Worm (Caenorhabditis elegans) whole organism, L2 larva: ENCODE data around the gene C18A3.7.
A peak's percentile ranks its signal among the peaks of the same experiment; 100 is the strongest.

ENCODE experiments used
- C34F6.9 ChIP-seq: fragments of 150-350 bp; optimal IDR thresholded peaks from 2 replicates; lab custom pipeline; 2014; ENCODE audit warnings: missing biosample characterization, missing genetic modification characterization
- F13H6.1 ChIP-seq: sonication (generic microtip); optimal IDR thresholded peaks from 2 replicates; lab custom pipeline; 2016; ENCODE audit warnings: missing genetic modification characterization, missing compliant biosample characterization
- R02D3.7 ChIP-seq: fragments of 150-350 bp; optimal IDR thresholded peaks from 2 replicates; lab custom pipeline; 2014; ENCODE audit warnings: missing biosample characterization, missing genetic modification characterization
- ZK546.5 ChIP-seq: sonication (generic microtip); optimal IDR thresholded peaks from 2 replicates; lab custom pipeline; 2017; ENCODE audit warnings: missing biosample characterization, missing genetic modification characterization
- alr-1 ChIP-seq: fragments of 150-350 bp; optimal IDR thresholded peaks from 2 replicates; lab custom pipeline; 2014; ENCODE audit warnings: missing biosample characterization, missing genetic modification characterization
- aly-2 ChIP-seq: fragments of 150-350 bp; optimal IDR thresholded peaks from 2 replicates; lab custom pipeline; 2014; ENCODE audit warnings: missing biosample characterization, missing genetic modification characterization
- ama-1 ChIP-seq: fragments of 150-350 bp; optimal IDR thresholded peaks from 2 replicates; lab custom pipeline; 2018; ENCODE audit warnings: inconsistent platforms
- blmp-1 ChIP-seq: sonication (generic microtip); optimal IDR thresholded peaks from 2 replicates; lab custom pipeline; 2017; ENCODE audit warnings: missing genetic modification characterization, mild to moderate bottlenecking, missing compliant biosample characterization, antibody characterized with exemption, moderate library complexity; ENCODE audit not compliant: insufficient read depth
- ceh-16 ChIP-seq: fragments of 150-350 bp; optimal IDR thresholded peaks from 2 replicates; lab custom pipeline; 2014; ENCODE audit warnings: missing biosample characterization, missing genetic modification characterization
- ceh-82 ChIP-seq: fragments of 150-350 bp; optimal IDR thresholded peaks from 2 replicates; lab custom pipeline; 2014; ENCODE audit warnings: missing biosample characterization, missing genetic modification characterization
- crh-2 ChIP-seq: sonication (generic microtip); optimal IDR thresholded peaks from 2 replicates; lab custom pipeline; 2017; ENCODE audit warnings: missing biosample characterization, missing genetic modification characterization
- dmd-4 ChIP-seq: sonication (generic microtip); optimal IDR thresholded peaks from 2 replicates; lab custom pipeline; 2017; ENCODE audit warnings: missing biosample characterization, missing genetic modification characterization
- egl-27 ChIP-seq: sonication (generic microtip); optimal IDR thresholded peaks from 3 replicates; lab custom pipeline; 2017; ENCODE audit warnings: missing biosample characterization, missing genetic modification reagents, missing genetic modification characterization
- elt-1 ChIP-seq: fragments of 150-350 bp; optimal IDR thresholded peaks from 2 replicates; lab custom pipeline; 2014; ENCODE audit warnings: missing biosample characterization, missing genetic modification characterization
- elt-3 ChIP-seq: sonication (generic microtip); optimal IDR thresholded peaks from 2 replicates; lab custom pipeline; 2017; ENCODE audit warnings: missing biosample characterization, missing genetic modification characterization
- fos-1 ChIP-seq: fragments of 150-350 bp; optimal IDR thresholded peaks from 2 replicates; lab custom pipeline; 2014; ENCODE audit warnings: missing biosample characterization, missing genetic modification characterization
- gmeb-1 ChIP-seq: fragments of 150-350 bp; optimal IDR thresholded peaks from 2 replicates; lab custom pipeline; 2014; ENCODE audit warnings: missing biosample characterization, missing genetic modification characterization
- lin-11 ChIP-seq: fragments of 150-350 bp; sonication (generic microtip); optimal IDR thresholded peaks from 2 replicates; lab custom pipeline; 2014; ENCODE audit warnings: missing biosample characterization, missing genetic modification characterization, inconsistent platforms, mixed read lengths
- lin-13 ChIP-seq: fragments of 150-350 bp; optimal IDR thresholded peaks from 2 replicates; lab custom pipeline; 2014; ENCODE audit warnings: missing biosample characterization, missing genetic modification reagents, missing genetic modification characterization
- lsy-2 ChIP-seq, 2 experiments: fragments of 150-350 bp in 1 of 2; sonication (generic microtip) in 1 of 2; optimal IDR thresholded peaks; 2 replicates each; lab custom pipeline; 2014 to 2017; ENCODE audit warnings: missing biosample characterization in 2 of 2, missing genetic modification characterization in 2 of 2
- mbf-1 ChIP-seq: sonication (generic microtip); optimal IDR thresholded peaks from 2 replicates; lab custom pipeline; 2017; ENCODE audit warnings: missing biosample characterization, missing genetic modification characterization
- nhr-11 ChIP-seq: fragments of 150-350 bp; optimal IDR thresholded peaks from 2 replicates; lab custom pipeline; 2014; ENCODE audit warnings: missing biosample characterization, missing genetic modification characterization
- nhr-129 ChIP-seq: fragments of 150-350 bp; optimal IDR thresholded peaks from 2 replicates; lab custom pipeline; 2014; ENCODE audit warnings: missing biosample characterization, missing genetic modification characterization
- nhr-237 ChIP-seq: fragments of 150-350 bp; optimal IDR thresholded peaks from 2 replicates; lab custom pipeline; 2014; ENCODE audit warnings: missing biosample characterization, missing genetic modification characterization
- nhr-25 ChIP-seq: fragments of 150-350 bp; sonication (generic microtip); optimal IDR thresholded peaks from 3 replicates; lab custom pipeline; 2014; ENCODE audit warnings: missing biosample characterization, missing genetic modification characterization
- nhr-6 ChIP-seq: fragments of 150-350 bp; optimal IDR thresholded peaks from 2 replicates; lab custom pipeline; 2014; ENCODE audit warnings: missing biosample characterization, missing genetic modification characterization
- peb-1 ChIP-seq: fragments of 150-350 bp; optimal IDR thresholded peaks from 2 replicates; lab custom pipeline; 2014; ENCODE audit warnings: missing biosample characterization, missing genetic modification characterization
- sem-4 ChIP-seq: fragments of 150-350 bp; optimal IDR thresholded peaks from 2 replicates; lab custom pipeline; 2014; ENCODE audit warnings: missing biosample characterization, missing genetic modification reagents, missing genetic modification characterization
- skn-1 ChIP-seq: sonication (generic microtip); optimal IDR thresholded peaks from 2 replicates; lab custom pipeline; 2017; ENCODE audit warnings: missing biosample characterization, missing genetic modification characterization
- sma-3 ChIP-seq: sonication (generic microtip); optimal IDR thresholded peaks from 2 replicates; lab custom pipeline; 2016; ENCODE audit warnings: missing genetic modification reagents, missing genetic modification characterization, missing compliant biosample characterization
- sma-9 ChIP-seq, 2 experiments: fragments of 150-350 bp in 1 of 2; sonication (generic microtip) in 1 of 2; optimal IDR thresholded peaks; 2 replicates each; lab custom pipeline; 2014 to 2016; ENCODE audit warnings: missing genetic modification characterization in 2 of 2, mild to moderate bottlenecking in 1 of 2, missing biosample characterization in 1 of 2, missing compliant biosample characterization in 1 of 2, missing genetic modification reagents in 1 of 2, moderate library complexity in 1 of 2
- unc-39 ChIP-seq: fragments of 150-350 bp; optimal IDR thresholded peaks from 2 replicates; lab custom pipeline; 2014; ENCODE audit warnings: missing biosample characterization, missing genetic modification characterization
- unc-55 ChIP-seq: fragments of 150-350 bp; sonication (generic microtip); optimal IDR thresholded peaks from 3 replicates; lab custom pipeline; 2014; ENCODE audit warnings: missing biosample characterization, missing genetic modification reagents, missing genetic modification characterization
- unc-62 ChIP-seq: fragments of 150-350 bp; optimal IDR thresholded peaks from 2 replicates; lab custom pipeline; 2014; ENCODE audit warnings: missing biosample characterization, missing genetic modification reagents, missing genetic modification characterization
- ztf-11 ChIP-seq: sonication (generic microtip); optimal IDR thresholded peaks from 2 replicates; lab custom pipeline; 2017; ENCODE audit warnings: missing biosample characterization, missing genetic modification characterization
- ztf-4 ChIP-seq: fragments of 150-350 bp; optimal IDR thresholded peaks from 2 replicates; lab custom pipeline; 2014; ENCODE audit warnings: missing biosample characterization, missing genetic modification characterization

The C18A3.7 gene

ce11 chrII:5774879-5775278 is 44.6 kb upstream of the C18A3.7 start:
- TF ChIP-seq alr-1 (no peak), egl-27 (tag; lab: Kevin White, UChicago) (no peak), unc-55 (GFP tag; lab: Kevin White, UChicago) (no peak), ZK546.5 (tag; lab: Kevin White, UChicago) (no peak), nhr-11 (no peak), dmd-4 (tag; lab: Kevin White, UChicago) (no peak), ama-1 (lab: Kevin White, UChicago) (no peak), crh-2 (tag; lab: Kevin White, UChicago) (no peak), mbf-1 (no peak), C34F6.9 (tag; lab: Kevin White, UChicago) (no peak), sem-4 (no peak), ceh-82 (tag; lab: Kevin White, UChicago) (no peak), aly-2 (no peak), unc-62 (no peak), sma-3 (GFP tag; lab: Kevin White, UChicago) (no peak), nhr-6 (tag; lab: Kevin White, UChicago) (no peak), unc-39 (tag; lab: Kevin White, UChicago) (no peak), lin-11 (tag; lab: Kevin White, UChicago) (no peak)

ce11 chrII:5774120-5774519 is 43.9 kb upstream of the C18A3.7 start, which contains the start of the genes dmd-5 and F10C1.1:
dmd-5 (minus strand) TSS chrII:5774220.
F10C1.1 (plus strand) TSS chrII:5774229.
- TF ChIP-seq lsy-2 (tag; optimal IDR thresholded peaks at IDR 0.05; lab: Kevin White, UChicago) = no peak
- no peak for TF ChIP-seq R02D3.7 (tag; lab: Kevin White, UChicago)
- TF ChIP-seq nhr-237 (tag; lab: Kevin White, UChicago) = no peak
- TF ChIP-seq peb-1 (tag; lab: Kevin White, UChicago) = no peak
- TF ChIP-seq elt-3 (tag; lab: Kevin White, UChicago) = no peak
- TF ChIP-seq blmp-1 (tag; lab: Kevin White, UChicago) = no peak
- no peak for TF ChIP-seq lin-13 (GFP tag; lab: Kevin White, UChicago)
- TF ChIP-seq nhr-25 (tag; lab: Kevin White, UChicago) = no peak
- TF ChIP-seq ztf-4 (tag; lab: Kevin White, UChicago) = no peak
- no peak for TF ChIP-seq nhr-6 (tag; lab: Kevin White, UChicago)

ce11 chrII:5772547-5773142 is 42.4 kb upstream of the C18A3.7 start:
- peak; percentile 35 for TF ChIP-seq fos-1 (tag; lab: Kevin White, UChicago)
- no peak for TF ChIP-seq ceh-16 (tag; lab: Kevin White, UChicago)
- TF ChIP-seq unc-62 = no peak
- TF ChIP-seq ztf-11 (tag; lab: Kevin White, UChicago) = no peak
- peak; percentile 79 for TF ChIP-seq nhr-129 (tag; lab: Kevin White, UChicago)
- peak; percentile 32 for TF ChIP-seq lin-11 (tag; lab: Kevin White, UChicago)
- TF ChIP-seq C34F6.9 (tag; lab: Kevin White, UChicago) = peak; percentile 37
- TF ChIP-seq sma-9 (GFP tag; optimal IDR thresholded peaks at IDR 0.05; lab: Kevin White, UChicago) = peak; percentile 53
- no peak for TF ChIP-seq sma-9 (tag; optimal IDR thresholded peaks at IDR 0.05; lab: Kevin White, UChicago)
- peak; percentile 45 for TF ChIP-seq F13H6.1 (tag; lab: Kevin White, UChicago)
- no peak for TF ChIP-seq skn-1 (tag; lab: Kevin White, UChicago)
- TF ChIP-seq crh-2 (tag; lab: Kevin White, UChicago) = peak; percentile 1
- TF ChIP-seq gmeb-1 (tag; lab: Kevin White, UChicago) = peak; percentile 22
- TF ChIP-seq, all 48 proteins: peak for 8

- peak; percentile 43 for TF ChIP-seq sma-9 (GFP tag; optimal IDR thresholded peaks at IDR 0.05; lab: Kevin White, UChicago)
- TF ChIP-seq sma-9 (tag; optimal IDR thresholded peaks at IDR 0.05; lab: Kevin White, UChicago) = no peak
- no peak for TF ChIP-seq lsy-2 (tag; optimal IDR thresholded peaks at IDR 0.05; lab: Kevin White, UChicago)
- peak; percentile 8 for TF ChIP-seq elt-1 (tag; lab: Kevin White, UChicago)
- TF ChIP-seq ceh-16 (tag; lab: Kevin White, UChicago) = peak; percentile 19
- peak; percentile 0 for TF ChIP-seq nhr-25 (tag; lab: Kevin White, UChicago)
Observed at ce11 chrII:5768274-5768820, 38.1 kb upstream of the C18A3.7 start.
